Fruit fly (Drosophila melanogaster): ENCODE results near the gene CG5835.

CG5835 gene

DNA sequence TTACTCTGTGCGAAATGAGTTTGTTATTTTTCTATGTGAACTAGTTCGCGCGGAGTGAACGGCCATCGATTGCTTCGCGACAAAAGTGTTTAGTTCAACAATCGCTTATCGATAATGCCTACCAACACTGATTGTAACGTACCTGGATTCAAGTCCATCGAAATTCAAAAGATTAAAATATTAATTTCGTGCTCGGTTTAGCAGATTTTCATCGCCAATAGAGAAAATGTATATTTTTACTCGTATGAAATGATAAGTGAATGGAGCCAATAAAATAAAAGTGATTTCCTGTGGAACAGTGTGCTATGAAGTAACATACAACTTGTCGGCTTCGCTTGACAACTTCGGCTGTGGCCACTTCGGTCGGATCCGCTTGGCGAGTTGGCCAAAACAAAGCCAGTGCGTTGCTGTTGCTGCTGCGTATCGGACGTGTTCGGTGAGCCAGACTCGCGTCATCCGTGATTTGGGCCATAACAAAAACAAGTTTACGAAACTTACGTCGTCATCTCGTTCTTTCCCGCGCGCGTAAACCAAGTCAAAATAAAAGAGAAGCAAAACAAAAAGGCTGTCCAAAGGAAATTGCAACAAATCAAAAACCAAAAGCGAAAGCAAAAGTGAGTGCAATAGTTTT lies 26.9 kb upstream of the CG5835 start, which contains the start of the genes CG5555 and myd (continued):
- TF ChIP-seq svp (GFP tag), result peak; percentile 79
- TF ChIP-seq Sox15 (GFP tag; optimal IDR thresholded peaks at IDR 0.05), result no peak
- no peak for TF ChIP-seq dac (GFP tag; optimal IDR thresholded peaks at IDR 0.05)
- TF ChIP-seq Hr4 (GFP tag; optimal IDR thresholded peaks at IDR 0.05), result peak; percentile 73
- peak; percentile 2 for TF ChIP-seq CG4318 (GFP tag; optimal IDR thresholded peaks at IDR 0.05)
- TF ChIP-seq Blimp-1 (GFP tag; optimal IDR thresholded peaks at IDR 0.05), result peak; percentile 89
- TF ChIP-seq CG6792 (GFP tag; optimal IDR thresholded peaks at IDR 0.05), result peak; percentile 51
- TF ChIP-seq Sox14 (GFP tag; optimal IDR thresholded peaks at IDR 0.05), result peak; percentile 76
- TF ChIP-seq esn (GFP tag; optimal IDR thresholded peaks at IDR 0.05), result peak; percentile 74
- TF ChIP-seq CG7368 (GFP tag; optimal IDR thresholded peaks at IDR 0.05), result peak; percentile 20
- TF ChIP-seq Hr39 (GFP tag; optimal IDR thresholded peaks at IDR 0.05), result peak; percentile 62
- TF ChIP-seq CG16779 (tag; optimal IDR thresholded peaks at IDR 0.05), result no peak
- TF ChIP-seq cyc (GFP tag; optimal IDR thresholded peaks at IDR 0.05), result peak; percentile 39
- TF ChIP-seq CG6276 (GFP tag; optimal IDR thresholded peaks at IDR 0.05), result no peak
- no peak for TF ChIP-seq CG10631 (GFP tag; optimal IDR thresholded peaks at IDR 0.05)
- TF ChIP-seq CG8632 (GFP tag; optimal IDR thresholded peaks at IDR 0.05), result peak; percentile 54
- TF ChIP-seq CG34406 (GFP tag; optimal IDR thresholded peaks at IDR 0.05), result peak; percentile 70
- TF ChIP-seq CG8119 (GFP tag; IDR thresholded peaks at IDR 0.05), result no peak; the same call in 1 of the 3 replicates
- peak; percentile 55 for TF ChIP-seq CG31627 (GFP tag; optimal IDR thresholded peaks at IDR 0.05)
- TF ChIP-seq acj6 (GFP tag; optimal IDR thresholded peaks at IDR 0.05), result peak; percentile 53
- peak; percentile 97 for TF ChIP-seq vri (GFP tag; optimal IDR thresholded peaks at IDR 0.05)
- peak; percentile 68 for TF ChIP-seq Eip75B (GFP tag; optimal IDR thresholded peaks at IDR 0.05)
- no peak; the same call in none of the 3 replicates for TF ChIP-seq eg (GFP tag; IDR thresholded peaks at IDR 0.05)

DNA sequence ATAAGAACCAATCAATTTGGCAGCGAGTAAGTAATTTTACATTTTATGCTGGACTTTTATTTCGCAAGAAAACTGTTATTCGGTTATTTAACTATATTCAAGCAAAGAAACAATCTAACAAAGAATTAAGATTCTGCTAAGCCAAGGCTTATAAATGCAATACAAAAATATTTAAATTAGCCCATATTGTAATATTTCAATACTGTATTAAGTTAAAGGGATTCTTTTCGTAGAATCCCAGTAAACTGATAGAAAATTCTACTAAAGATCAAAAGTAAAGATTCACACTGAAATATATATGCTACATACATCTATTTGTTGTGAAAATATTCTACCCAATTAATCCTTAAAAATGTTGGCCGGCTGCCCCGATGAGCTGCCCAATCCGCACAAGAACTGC lies 23.2 kb upstream of the CG5835 start, which contains the start of gene CG14282:
Gene CG14282 (plus strand): TSS at position 301 of the 400 bp plus-strand sequence.
- TF ChIP-seq fkh (GFP tag; optimal IDR thresholded peaks at IDR 0.05) (no peak), ss (GFP tag; optimal IDR thresholded peaks at IDR 0.05) (no peak), CG16779 (tag; optimal IDR thresholded peaks at IDR 0.05) (no peak), CG6792 (GFP tag; optimal IDR thresholded peaks at IDR 0.05) (no peak), cyc (GFP tag; optimal IDR thresholded peaks at IDR 0.05) (no peak), Blimp-1 (GFP tag; optimal IDR thresholded peaks at IDR 0.05) (no peak), CG11294 (GFP tag; IDR thresholded peaks at IDR 0.05) (no peak), Eip93F (GFP tag; optimal IDR thresholded peaks at IDR 0.05) (no peak), CG15336 (GFP tag; IDR thresholded peaks at IDR 0.05) (no peak), CG1621 (tag; optimal IDR thresholded peaks at IDR 0.05) (no peak), CG3032 (tag; optimal IDR thresholded peaks at IDR 0.05) (no peak), lz (GFP tag; optimal IDR thresholded peaks at IDR 0.05) (no peak), Ets21C (GFP tag; optimal IDR thresholded peaks at IDR 0.05) (no peak), Met (GFP tag; optimal IDR thresholded peaks at IDR 0.05) (no peak), CG3919 (GFP tag; optimal IDR thresholded peaks at IDR 0.05) (no peak), CG11902 (GFP tag; optimal IDR thresholded peaks at IDR 0.05) (no peak), CG4318 (GFP tag; optimal IDR thresholded peaks at IDR 0.05) (no peak), CG31627 (GFP tag; optimal IDR thresholded peaks at IDR 0.05) (no peak), CG10669 (GFP tag; optimal IDR thresholded peaks at IDR 0.05) (no peak)

- TF ChIP-seq CG11902 (GFP tag; optimal IDR thresholded peaks at IDR 0.05) (no peak), dsx (GFP tag; optimal IDR thresholded peaks at IDR 0.05; ENCODE audit: poor library complexity, severe bottlenecking) (no peak), Sox102F (GFP tag; optimal IDR thresholded peaks at IDR 0.05) (no peak), CG11762 (GFP tag; optimal IDR thresholded peaks at IDR 0.05; ENCODE audit: insufficient read depth) (no peak)
These were observed 21.0 kb upstream of the CG5835 start for dm6 chr3R:19174512-19174911.

Data from whole organism, prepupa.